Fruit fly (Drosophila melanogaster) whole organism: ENCODE results near the gene CG4313.

Experiments
- CG8478 ChIP-seq: fragments of >200 bp; optimal IDR thresholded peaks from 2 replicates; lab custom pipeline; 2018; ENCODE audit warnings: inconsistent platforms
- Dll ChIP-seq: fragments of >200 bp; optimal IDR thresholded peaks from 2 replicates; lab custom pipeline; 2017
- EcR ChIP-seq, 2 experiments: fragments of >200 bp; optimal IDR thresholded peaks; 2 replicates each; lab custom pipeline; 2017; ENCODE audit warnings: missing biosample characterization in 2 of 2, missing genetic modification characterization in 2 of 2, missing genetic modification reagents in 2 of 2
- psq ChIP-seq: fragments of >200 bp; optimal IDR thresholded peaks from 2 replicates; lab custom pipeline; 2017

DNA sequence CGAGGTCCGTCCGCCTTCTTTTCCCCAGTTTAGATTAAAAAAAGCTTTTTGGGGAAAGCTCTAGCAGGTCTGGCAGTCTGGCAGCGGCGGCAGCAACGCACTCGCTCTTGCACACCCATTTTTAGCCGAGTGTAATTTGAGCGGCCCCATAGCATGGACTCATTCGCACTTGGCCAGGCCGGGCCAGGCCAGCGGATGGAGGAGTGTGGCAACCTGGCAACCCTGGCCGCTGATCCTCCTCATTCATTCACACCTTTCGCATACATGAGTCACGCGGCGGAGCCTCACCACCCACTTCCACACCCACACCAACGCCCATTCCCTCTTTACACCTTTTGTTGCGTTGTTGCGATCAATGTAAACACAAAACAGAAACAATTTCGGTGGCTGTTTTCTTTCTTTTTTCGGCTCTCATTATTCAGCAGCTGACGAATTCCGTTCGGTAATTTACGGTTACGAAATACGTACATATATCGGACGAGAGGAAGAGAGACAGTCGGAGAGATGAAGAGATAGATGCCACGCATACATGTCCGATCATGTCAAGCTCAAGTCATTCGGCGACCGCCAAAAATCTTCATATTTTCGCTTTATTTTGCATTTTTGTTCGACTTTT, 8.7 kb upstream of the CG4313 start:
- TF ChIP-seq psq = no peak
- TF ChIP-seq Dll (lab: Kevin White, UChicago) = no peak
- TF ChIP-seq EcR (GFP tag; optimal IDR thresholded peaks at IDR 0.05; lab: Kevin White, UChicago) = no peak
- TF ChIP-seq CG8478 (lab: Kevin White, UChicago) = no peak
